Worm (Caenorhabditis elegans): ENCODE measurements around the gene gst-13.

Gene gst-13

ce11 chrII:9251529-9251928, 20.3 kb downstream of the gst-13 start:
- no peak for TF ChIP-seq scrt-1 (GFP tag; IDR thresholded peaks at IDR 0.05)
- TF ChIP-seq hmg-4 (GFP tag; optimal IDR thresholded peaks at IDR 0.05) = no peak
- TF ChIP-seq tbx-37 (GFP tag; conservative IDR thresholded peaks at IDR 0.05) = no peak
- TF ChIP-seq pes-1 (GFP tag; IDR thresholded peaks at IDR 0.05) = no peak
- TF ChIP-seq ama-1 (optimal IDR thresholded peaks at IDR 0.05) = no peak
- no peak for TF ChIP-seq hnd-1 (tag; optimal IDR thresholded peaks at IDR 0.05)
- no peak for TF ChIP-seq tbx-11 (GFP tag; IDR thresholded peaks at IDR 0.05)
- no peak for TF ChIP-seq aly-1 (tag; optimal IDR thresholded peaks at IDR 0.05)
- no peak for TF ChIP-seq B0310.2 (tag; optimal IDR thresholded peaks at IDR 0.05)
- no peak for TF ChIP-seq F13C5.2 (tag; optimal IDR thresholded peaks at IDR 0.05)
- TF ChIP-seq flt-1 (GFP tag; IDR thresholded peaks at IDR 0.05) = no peak
- TF ChIP-seq ceh-36 (tag; optimal IDR thresholded peaks at IDR 0.05) = no peak
- no peak for TF ChIP-seq ets-7 (tag; optimal IDR thresholded peaks at IDR 0.05)
- TF ChIP-seq hmbx-1 (tag; optimal IDR thresholded peaks at IDR 0.05) = no peak
- TF ChIP-seq tra-4 (tag; optimal IDR thresholded peaks at IDR 0.05) = no peak
- TF ChIP-seq sea-1 (GFP tag; conservative IDR thresholded peaks at IDR 0.05) = no peak
- TF ChIP-seq ceh-13 (GFP tag; optimal IDR thresholded peaks at IDR 0.05) = no peak

- TF ChIP-seq hmbx-1 (tag; optimal IDR thresholded peaks at IDR 0.05) = no peak
- no peak for TF ChIP-seq ceh-13 (GFP tag; optimal IDR thresholded peaks at IDR 0.05)
- TF ChIP-seq tbx-11 (GFP tag; IDR thresholded peaks at IDR 0.05) = no peak
- no peak for TF ChIP-seq ceh-36 (tag; optimal IDR thresholded peaks at IDR 0.05)
- no peak for TF ChIP-seq B0310.2 (tag; optimal IDR thresholded peaks at IDR 0.05)
- TF ChIP-seq tra-4 (tag; optimal IDR thresholded peaks at IDR 0.05) = no peak
- TF ChIP-seq pes-1 (GFP tag; IDR thresholded peaks at IDR 0.05) = no peak
- no peak for TF ChIP-seq hmg-4 (GFP tag; optimal IDR thresholded peaks at IDR 0.05)
- no peak for TF ChIP-seq aly-1 (tag; optimal IDR thresholded peaks at IDR 0.05)
- no peak for TF ChIP-seq hnd-1 (tag; optimal IDR thresholded peaks at IDR 0.05)
Measured at ce11 chrII:9254187-9254586, 22.9 kb downstream of the gst-13 start, which contains the start of gene nlp-82. nlp-82 (minus strand) TSS chrII:9254287.

ce11 chrII:9258034-9258556, 26.8 kb downstream of the gst-13 start:
- TF ChIP-seq hmbx-1 (tag; optimal IDR thresholded peaks at IDR 0.05) = no peak
- no peak for TF ChIP-seq tbx-37 (GFP tag; conservative IDR thresholded peaks at IDR 0.05)
- TF ChIP-seq hmg-4 (GFP tag; optimal IDR thresholded peaks at IDR 0.05) = peak; percentile 35
- TF ChIP-seq F13C5.2 (tag; optimal IDR thresholded peaks at IDR 0.05) = no peak
- TF ChIP-seq tbx-11 (GFP tag; IDR thresholded peaks at IDR 0.05) = no peak
- TF ChIP-seq pes-1 (GFP tag; IDR thresholded peaks at IDR 0.05) = no peak; the same call in 1 of the 2 replicates
- no peak for TF ChIP-seq ceh-36 (tag; optimal IDR thresholded peaks at IDR 0.05)
- TF ChIP-seq ets-7 (tag; optimal IDR thresholded peaks at IDR 0.05) = no peak
- no peak for TF ChIP-seq aly-1 (tag; optimal IDR thresholded peaks at IDR 0.05)
- no peak for TF ChIP-seq ceh-13 (GFP tag; optimal IDR thresholded peaks at IDR 0.05)
- TF ChIP-seq scrt-1 (GFP tag; IDR thresholded peaks at IDR 0.05) = no peak
- peak; percentile 51 for TF ChIP-seq B0310.2 (tag; optimal IDR thresholded peaks at IDR 0.05)
- TF ChIP-seq sea-1 (GFP tag; conservative IDR thresholded peaks at IDR 0.05) = no peak
- no peak for TF ChIP-seq flt-1 (GFP tag; IDR thresholded peaks at IDR 0.05)
- TF ChIP-seq ama-1 (optimal IDR thresholded peaks at IDR 0.05) = peak; percentile 80
- no peak for TF ChIP-seq tra-4 (tag; optimal IDR thresholded peaks at IDR 0.05)
- TF ChIP-seq hnd-1 (tag; optimal IDR thresholded peaks at IDR 0.05) = no peak

- TF ChIP-seq tra-4 (tag; optimal IDR thresholded peaks at IDR 0.05) (no peak), ama-1 (optimal IDR thresholded peaks at IDR 0.05) (peak; percentile 1), ceh-13 (GFP tag; optimal IDR thresholded peaks at IDR 0.05) (no peak), tbx-37 (GFP tag; conservative IDR thresholded peaks at IDR 0.05) (no peak), aly-1 (tag; optimal IDR thresholded peaks at IDR 0.05) (no peak), ceh-36 (tag; optimal IDR thresholded peaks at IDR 0.05) (no peak)
Measured at ce11 chrII:9258566-9258965, 27.3 kb downstream of the gst-13 start.

DNA sequence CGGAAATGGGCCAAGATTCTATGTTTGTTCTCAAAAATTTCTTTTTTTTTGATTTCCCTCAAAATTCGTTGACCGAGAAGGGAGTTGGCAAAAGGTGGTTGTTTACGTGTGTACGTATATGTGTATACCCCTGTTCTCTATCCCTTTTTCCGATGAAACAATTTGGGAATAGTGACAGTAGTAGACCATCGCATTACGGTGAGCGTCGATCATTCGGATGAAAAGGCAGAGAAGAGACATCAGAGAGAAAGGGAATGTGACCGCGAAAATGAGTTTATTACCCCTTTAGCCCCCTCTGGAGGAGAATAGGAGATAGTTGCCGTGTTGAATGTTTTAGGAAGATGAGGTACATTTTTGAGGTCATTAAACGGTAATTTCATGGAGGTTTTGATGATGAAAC, 28.8 kb downstream of the gst-13 start:
- TF ChIP-seq hmg-4 (GFP tag; optimal IDR thresholded peaks at IDR 0.05) = peak; percentile 25
- no peak for TF ChIP-seq tbx-11 (GFP tag; IDR thresholded peaks at IDR 0.05)

DNA sequence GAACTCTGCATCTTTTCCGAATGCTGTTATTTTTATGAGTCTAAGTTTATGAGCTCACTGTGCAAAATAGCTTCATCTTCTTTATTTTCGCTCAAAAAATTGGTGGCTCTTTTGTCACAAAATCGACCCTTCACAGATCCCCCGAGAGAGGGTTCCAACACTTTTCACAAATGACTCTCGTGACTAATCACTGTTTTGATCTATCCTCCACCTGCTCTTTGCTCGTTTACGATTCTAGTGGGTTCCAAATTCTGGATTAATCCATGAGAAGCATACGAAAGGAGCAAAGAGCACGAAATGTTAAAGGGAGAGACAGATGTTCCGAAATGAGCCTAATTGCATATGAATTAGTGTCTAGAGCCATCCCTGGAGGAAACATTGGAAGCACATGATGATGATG, 30.1 kb downstream of the gst-13 start:
- no peak for TF ChIP-seq ama-1 (optimal IDR thresholded peaks at IDR 0.05)
- no peak for TF ChIP-seq hmbx-1 (tag; optimal IDR thresholded peaks at IDR 0.05)
- no peak for TF ChIP-seq F13C5.2 (tag; optimal IDR thresholded peaks at IDR 0.05)
- no peak for TF ChIP-seq ceh-36 (tag; optimal IDR thresholded peaks at IDR 0.05)
- no peak for TF ChIP-seq scrt-1 (GFP tag; IDR thresholded peaks at IDR 0.05)
- TF ChIP-seq tbx-11 (GFP tag; IDR thresholded peaks at IDR 0.05) = no peak
- TF ChIP-seq aly-1 (tag; optimal IDR thresholded peaks at IDR 0.05) = no peak
- no peak for TF ChIP-seq pes-1 (GFP tag; IDR thresholded peaks at IDR 0.05)
- TF ChIP-seq hmg-4 (GFP tag; optimal IDR thresholded peaks at IDR 0.05) = no peak
- TF ChIP-seq hnd-1 (tag; optimal IDR thresholded peaks at IDR 0.05) = no peak
- TF ChIP-seq flt-1 (GFP tag; IDR thresholded peaks at IDR 0.05) = no peak

DNA sequence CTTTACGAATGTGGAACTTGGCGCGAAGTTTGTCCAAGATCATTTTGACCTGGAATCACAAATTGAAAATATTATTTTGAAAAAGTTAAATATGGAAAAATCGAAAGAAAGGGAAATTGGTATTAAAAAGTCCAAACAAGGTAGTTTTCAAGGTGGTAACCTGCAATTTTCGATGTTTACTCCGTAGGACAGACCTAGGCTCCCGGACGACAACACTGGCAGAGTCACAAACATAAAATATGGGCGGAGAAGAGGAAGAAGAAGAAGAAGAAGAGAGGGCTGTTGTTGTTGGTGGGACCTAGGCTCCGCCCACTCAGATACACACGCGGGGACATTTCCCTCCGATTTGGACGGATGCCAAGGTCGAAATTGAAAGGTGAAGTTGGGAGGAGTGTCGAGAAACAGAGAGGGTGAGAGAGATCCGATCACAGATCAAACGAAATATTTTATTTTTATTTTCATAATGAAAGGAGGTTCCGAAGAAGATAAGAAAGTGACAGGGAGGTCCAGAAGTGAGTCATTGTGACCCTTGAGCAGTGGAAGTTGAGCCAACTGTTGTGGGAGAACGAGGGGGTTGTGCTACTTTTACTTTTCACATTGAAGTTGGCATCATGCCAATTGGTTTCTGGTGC, 30.8 kb downstream of the gst-13 start, which contains the start of gene aqp-2:
aqp-2 (minus strand) TSS at position 51 of the 632 bp plus-strand sequence.
- TF ChIP-seq hmg-4 (GFP tag; optimal IDR thresholded peaks at IDR 0.05) = peak; percentile 48
- TF ChIP-seq ceh-36 (tag; optimal IDR thresholded peaks at IDR 0.05) = no peak
- no peak for TF ChIP-seq hnd-1 (tag; optimal IDR thresholded peaks at IDR 0.05)

- TF ChIP-seq aly-1 (tag; optimal IDR thresholded peaks at IDR 0.05) (no peak), hmg-4 (GFP tag; optimal IDR thresholded peaks at IDR 0.05) (peak; percentile 85), scrt-1 (GFP tag; IDR thresholded peaks at IDR 0.05) (no peak), B0310.2 (tag; optimal IDR thresholded peaks at IDR 0.05) (peak; percentile 14), ceh-36 (tag; optimal IDR thresholded peaks at IDR 0.05) (no peak), ets-7 (tag; optimal IDR thresholded peaks at IDR 0.05) (peak; percentile 2), sea-1 (GFP tag; conservative IDR thresholded peaks at IDR 0.05) (0 out of 2 replicates have a peak, but pooled peaks have one; percentile 20), hnd-1 (tag; optimal IDR thresholded peaks at IDR 0.05) (no peak), F13C5.2 (tag; optimal IDR thresholded peaks at IDR 0.05) (peak; percentile 38)
Measured at ce11 chrII:9262845-9263402, 31.7 kb downstream of the gst-13 start.
